Fruit fly (Drosophila melanogaster): ENCODE measurements around the gene DIP-iota.

Gene DIP-iota

DNA sequence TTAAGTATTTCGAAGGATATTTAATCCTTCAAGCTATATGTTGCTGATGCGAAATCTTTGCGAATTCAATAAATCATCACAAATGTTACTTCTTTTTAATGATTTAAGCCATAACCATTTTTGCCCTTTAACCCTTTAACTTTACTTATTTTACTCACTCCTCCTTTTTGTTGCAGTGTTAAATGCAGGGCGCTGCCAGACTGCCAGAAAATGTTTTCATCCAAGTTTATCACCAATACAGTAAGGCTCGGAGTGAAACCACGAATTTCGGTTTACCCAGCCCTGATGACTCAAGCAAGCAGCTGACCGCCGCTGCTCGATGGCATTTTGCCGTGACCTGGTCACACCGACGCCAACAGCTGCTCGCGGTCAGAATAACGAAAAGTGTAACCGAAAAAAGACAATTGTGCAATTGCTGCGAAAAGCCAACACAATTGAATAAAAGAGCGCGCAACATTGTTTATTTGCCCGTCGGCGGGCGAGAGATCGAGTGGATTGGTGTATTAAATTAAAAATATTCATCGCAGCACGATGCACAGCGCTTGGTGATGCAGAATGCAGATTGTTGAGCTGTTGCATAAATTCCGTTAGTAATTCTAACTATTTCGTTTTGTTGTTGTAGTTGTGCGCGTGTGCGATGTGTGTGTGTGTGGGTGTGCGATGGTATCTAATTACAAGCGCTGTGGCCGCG, 10.7 kb downstream of the DIP-iota start, which contains the start of gene CG11050 (continued):
- TF ChIP-seq D (optimal IDR thresholded peaks at IDR 0.05) (no peak), D (GFP tag; optimal IDR thresholded peaks at IDR 0.05) (no peak), Oli (tag; optimal IDR thresholded peaks at IDR 0.05) (peak; percentile 66), lov (optimal IDR thresholded peaks at IDR 0.05) (peak; percentile 76), lov (GFP tag; IDR thresholded peaks at IDR 0.05) (peak; percentile 77; the same call in 2 of the 3 replicates), CG16815 (GFP tag; optimal IDR thresholded peaks at IDR 0.05) (peak; percentile 43), CG16779 (GFP tag; IDR thresholded peaks at IDR 0.05) (peak; percentile 88), CG7928 (GFP tag; optimal IDR thresholded peaks at IDR 0.05) (peak; percentile 99), nerfin-2 (GFP tag; IDR thresholded peaks at IDR 0.05; ENCODE audit: partially characterized antibody) (no peak), HLH4C (GFP tag; IDR thresholded peaks at IDR 0.05; ENCODE audit: partially characterized antibody) (no peak; the same call in 2 of the 3 replicates), BEAF-32 (GFP tag; optimal IDR thresholded peaks at IDR 0.05) (peak; percentile 52), hkb (optimal IDR thresholded peaks at IDR 0.05) (peak; percentile 58), hkb (GFP tag; IDR thresholded peaks at IDR 0.05) (peak; percentile 85), Adf1 (GFP tag; IDR thresholded peaks at IDR 0.05) (peak; percentile 54; the same call in 1 of the 2 replicates), tgo (GFP tag; IDR thresholded peaks at IDR 0.05) (peak; percentile 60), PHDP (tag; optimal IDR thresholded peaks at IDR 0.05) (peak; percentile 83), CG4282 (GFP tag; optimal IDR thresholded peaks at IDR 0.05) (peak; percentile 79), run (tag; optimal IDR thresholded peaks at IDR 0.05) (peak; percentile 33), CG2129 (GFP tag; IDR thresholded peaks at IDR 0.05; ENCODE audit: partially characterized antibody) (no peak), Chrac-16 (GFP tag; optimal IDR thresholded peaks at IDR 0.05) (peak; percentile 74), CG3065 (GFP tag; optimal IDR thresholded peaks at IDR 0.05) (peak; percentile 35), NC2β (GFP tag; optimal IDR thresholded peaks at IDR 0.05) (peak; percentile 86), wek (GFP tag; optimal IDR thresholded peaks at IDR 0.05) (peak; percentile 48), kni (GFP tag; optimal IDR thresholded peaks at IDR 0.05) (no peak), E2f1 (GFP tag; IDR thresholded peaks at IDR 0.05) (peak; percentile 60), Optix (GFP tag; IDR thresholded peaks at IDR 0.05) (peak; percentile 55), ap (GFP tag; IDR thresholded peaks at IDR 0.05) (no peak), NFAT (GFP tag; IDR thresholded peaks at IDR 0.05) (peak; percentile 81), CG10565 (GFP tag; optimal IDR thresholded peaks at IDR 0.05) (no peak), Opbp (GFP tag; IDR thresholded peaks at IDR 0.05; ENCODE audit: partially characterized antibody) (peak; percentile 67; the same call in 2 of the 3 replicates), stwl (tag; optimal IDR thresholded peaks at IDR 0.05) (peak; percentile 96), CG17359 (tag; optimal IDR thresholded peaks at IDR 0.05) (peak; percentile 73), Dfd (GFP tag; optimal IDR thresholded peaks at IDR 0.05) (peak in 1 of 2 experiments; percentile 13), CG13287 (GFP tag; IDR thresholded peaks at IDR 0.05; ENCODE audit: partially characterized antibody) (peak; percentile 81), CG4820 (GFP tag; optimal IDR thresholded peaks at IDR 0.05) (peak; percentile 65), fru (optimal IDR thresholded peaks at IDR 0.05) (no peak), Lhr (GFP tag; optimal IDR thresholded peaks at IDR 0.05) (peak; percentile 99), chm (GFP tag; IDR thresholded peaks at IDR 0.05) (peak; percentile 64), CG3163 (GFP tag; optimal IDR thresholded peaks at IDR 0.05) (peak; percentile 75), CG14860 (GFP tag; IDR thresholded peaks at IDR 0.05; ENCODE audit: partially characterized antibody) (0 out of 3 replicates have a peak, but pooled peaks have one; percentile 32), ems (GFP tag; optimal IDR thresholded peaks at IDR 0.05) (peak; percentile 81), CG8944 (GFP tag; optimal IDR thresholded peaks at IDR 0.05) (peak; percentile 87), prd (optimal IDR thresholded peaks at IDR 0.05) (no peak), prd (GFP tag; IDR thresholded peaks at IDR 0.05) (peak; percentile 73), CG8089 (GFP tag; optimal IDR thresholded peaks at IDR 0.05) (peak; percentile 76), knrl (GFP tag; IDR thresholded peaks at IDR 0.05; ENCODE audit: partially characterized antibody) (peak; percentile 63; the same call in 2 of the 3 replicates), Ets97D (GFP tag; optimal IDR thresholded peaks at IDR 0.05) (peak; percentile 94), CG9797 (GFP tag; optimal IDR thresholded peaks at IDR 0.05) (peak; percentile 95), CG14441 (GFP tag; IDR thresholded peaks at IDR 0.05) (peak; percentile 79), HLHmδ (GFP tag; optimal IDR thresholded peaks at IDR 0.05) (peak; percentile 28)
